Worm (Caenorhabditis elegans) whole organism, midembryonic: ENCODE data around the gene C55A6.6.

Experiments
- T22C8.4 ChIP-seq: fragments of 200-800 bp; sonication (Bioruptor generic); IDR thresholded peaks from 2 replicates; pipeline ENCODE4 v1.3.6; 2022; ENCODE audit warnings: missing genetic modification characterization, missing compliant biosample characterization
- cog-1 ChIP-seq: sonication (generic microtip); optimal IDR thresholded peaks from 2 replicates; lab custom pipeline; 2016; ENCODE audit warnings: missing genetic modification characterization, missing compliant biosample characterization
- flt-1 ChIP-seq: fragments of 200-800 bp; sonication (Bioruptor generic); IDR thresholded peaks from 2 replicates; pipeline ENCODE4 v1.3.6; 2022; ENCODE audit warnings: missing genetic modification characterization, missing compliant biosample characterization
- klf-2 ChIP-seq: fragments of 200-800 bp; sonication (Bioruptor generic); conservative IDR thresholded peaks from 2 replicates; pipeline ENCODE4 v1.3.6; 2022; ENCODE audit warnings: missing genetic modification reagents, missing genetic modification characterization, missing compliant biosample characterization
- med-1 ChIP-seq: sonication (generic microtip); optimal IDR thresholded peaks from 2 replicates; lab custom pipeline; 2017; ENCODE audit warnings: missing genetic modification characterization, mild to moderate bottlenecking, missing compliant biosample characterization, antibody characterized with exemption, missing genetic modification reagents; ENCODE audit not compliant: insufficient read depth
- ref-1 ChIP-seq: fragments of 200-800 bp; sonication (Bioruptor generic); conservative IDR thresholded peaks from 2 replicates; pipeline ENCODE4 v1.3.6; 2022; ENCODE audit warnings: missing genetic modification reagents, missing genetic modification characterization, missing compliant biosample characterization
- tab-1 ChIP-seq: fragments of 200-800 bp; sonication (Bioruptor generic); IDR thresholded peaks from 2 replicates; pipeline ENCODE4 v1.3.6; 2022; ENCODE audit warnings: missing genetic modification characterization, missing compliant biosample characterization
- ztf-23 ChIP-seq: fragments of 200-800 bp; sonication (Bioruptor generic); IDR thresholded peaks from 2 replicates; pipeline ENCODE4 v1.3.6; 2022; ENCODE audit warnings: missing genetic modification reagents, missing genetic modification characterization, missing compliant biosample characterization
- ztf-29 ChIP-seq: fragments of 200-800 bp; sonication (Bioruptor generic); IDR thresholded peaks from 2 replicates; pipeline ENCODE4 v1.3.6; 2022; ENCODE audit warnings: missing genetic modification reagents, missing genetic modification characterization, missing compliant biosample characterization

Gene C55A6.6

DNA sequence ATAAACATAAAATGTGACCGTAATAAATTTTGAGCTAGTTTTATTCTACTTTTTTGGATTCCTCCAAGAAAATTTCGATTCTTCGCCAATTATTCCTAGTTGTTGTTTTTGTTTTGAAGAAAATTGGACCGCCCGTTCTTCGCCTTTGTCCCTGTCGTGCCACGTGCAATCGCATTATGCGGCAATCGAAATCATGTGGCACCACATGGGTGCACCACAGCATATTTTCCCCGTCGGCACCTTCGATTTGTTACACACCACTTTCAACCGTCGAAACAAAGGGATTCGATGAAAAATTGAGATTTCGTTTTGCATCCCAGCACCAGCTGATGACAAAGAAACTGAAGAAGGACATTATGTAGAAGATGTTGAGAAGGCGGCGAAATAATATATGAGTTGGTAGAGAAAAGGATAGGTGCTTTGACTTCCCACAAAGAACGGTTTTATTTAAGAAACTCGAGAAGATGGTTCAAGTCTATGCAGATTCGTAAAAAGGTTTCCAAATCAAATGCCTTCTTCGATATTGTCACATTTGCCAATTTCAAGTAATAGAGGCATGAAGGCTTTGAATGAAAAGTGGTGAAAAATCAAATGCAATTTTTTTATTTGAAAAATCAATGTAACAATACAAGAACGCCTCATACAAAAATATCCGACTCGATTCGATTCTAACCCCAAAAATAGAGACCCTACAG lies 14.2 kb upstream of the C55A6.6 start:
- TF ChIP-seq ztf-29 (GFP tag; lab: Robert Waterston, UW) (no peak), ref-1 (GFP tag; lab: Robert Waterston, UW) (no peak), flt-1 (no peak), cog-1 (tag; lab: Kevin White, UChicago) (no peak), klf-2 (GFP tag; lab: Robert Waterston, UW) (no peak), T22C8.4 (GFP tag; lab: Robert Waterston, UW) (no peak), ztf-23 (GFP tag; lab: Robert Waterston, UW) (no peak), med-1 (GFP tag; lab: Kevin White, UChicago) (no peak), tab-1 (GFP tag; lab: Robert Waterston, UW) (no peak)

DNA sequence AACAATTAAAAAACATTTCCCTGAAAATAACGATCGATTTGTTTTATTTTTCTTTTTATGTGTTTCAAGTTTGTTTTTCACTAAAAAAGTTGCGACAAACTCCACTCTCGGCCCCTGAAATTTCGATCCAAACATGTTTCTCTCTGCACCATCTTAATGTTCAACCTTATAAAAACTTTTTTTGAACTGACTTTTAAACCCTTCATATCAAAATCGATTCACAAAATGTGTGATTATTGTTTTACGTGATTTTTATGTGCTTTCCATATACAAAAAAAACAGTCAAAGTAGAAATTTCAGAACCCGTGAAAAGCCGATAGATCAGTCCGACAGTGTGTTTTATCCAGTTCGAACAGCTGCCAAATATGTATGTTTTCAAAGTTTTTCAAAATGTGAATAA lies 13.0 kb upstream of the C55A6.6 start, which contains the start of gene ccch-1:
Gene ccch-1 (plus strand): TSS at position 301 of the 400 bp plus-strand sequence.
- TF ChIP-seq tab-1 (GFP tag; lab: Robert Waterston, UW) (no peak), ztf-23 (GFP tag; lab: Robert Waterston, UW) (no peak), cog-1 (tag; lab: Kevin White, UChicago) (no peak), flt-1 (no peak), T22C8.4 (GFP tag; lab: Robert Waterston, UW) (no peak), med-1 (GFP tag; lab: Kevin White, UChicago) (no peak), klf-2 (GFP tag; lab: Robert Waterston, UW) (no peak), ref-1 (GFP tag; lab: Robert Waterston, UW) (no peak), ztf-29 (GFP tag; lab: Robert Waterston, UW) (no peak)

DNA sequence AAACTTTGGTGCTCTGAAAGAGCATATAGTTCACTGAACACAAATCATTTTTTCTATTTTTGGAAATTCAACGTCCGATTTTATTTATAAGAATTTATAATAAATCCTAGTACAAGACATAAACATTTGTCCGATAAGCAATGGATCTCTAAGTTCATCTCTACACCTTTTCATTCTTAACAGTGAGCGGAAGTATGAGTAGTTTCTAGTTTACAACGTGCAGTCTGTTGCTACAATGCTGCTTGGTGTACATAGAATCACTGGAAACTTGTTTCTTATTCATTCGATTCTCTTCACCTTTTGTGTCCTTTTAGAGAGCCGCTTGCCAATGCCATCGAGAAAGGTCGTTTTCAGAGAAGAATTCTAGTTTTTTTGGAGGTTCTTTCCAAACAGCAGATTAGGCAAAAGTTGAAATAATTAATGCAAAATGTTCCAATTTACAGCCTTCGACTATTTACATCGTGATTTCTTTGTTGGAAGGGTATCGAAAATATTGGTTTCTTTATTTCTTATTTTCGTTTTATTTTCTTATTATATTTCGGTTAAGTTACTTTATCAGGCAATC lies 12.5 kb upstream of the C55A6.6 start:
- no peak for TF ChIP-seq flt-1
- no peak for TF ChIP-seq ztf-29 (GFP tag; lab: Robert Waterston, UW)
- TF ChIP-seq T22C8.4 (GFP tag; lab: Robert Waterston, UW), result no peak
- TF ChIP-seq klf-2 (GFP tag; lab: Robert Waterston, UW), result no peak
- TF ChIP-seq ref-1 (GFP tag; lab: Robert Waterston, UW), result no peak
- no peak for TF ChIP-seq med-1 (GFP tag; lab: Kevin White, UChicago)
- no peak for TF ChIP-seq ztf-23 (GFP tag; lab: Robert Waterston, UW)
- TF ChIP-seq cog-1 (tag; lab: Kevin White, UChicago), result no peak
- no peak for TF ChIP-seq tab-1 (GFP tag; lab: Robert Waterston, UW)

DNA sequence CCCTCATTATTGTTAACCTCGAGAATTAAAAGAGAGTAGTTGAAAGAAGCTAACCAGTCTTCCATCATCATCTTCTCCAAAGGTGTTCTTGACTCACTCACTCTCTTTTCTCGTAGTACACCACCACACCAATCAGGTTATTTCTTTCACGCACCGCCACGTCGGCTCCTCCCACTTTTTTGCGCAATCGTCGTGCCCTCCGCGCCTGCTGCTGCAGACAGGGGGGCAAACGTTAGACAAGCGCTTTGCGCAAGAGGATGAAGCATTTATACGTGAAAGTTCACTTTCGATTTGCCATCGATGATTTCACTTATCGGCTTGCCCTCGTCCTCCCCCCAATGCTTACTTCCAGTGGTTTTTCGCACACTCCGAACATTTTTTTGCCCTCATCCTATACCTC lies 10.8 kb upstream of the C55A6.6 start:
- TF ChIP-seq ref-1 (GFP tag; lab: Robert Waterston, UW), result no peak
- TF ChIP-seq klf-2 (GFP tag; lab: Robert Waterston, UW), result no peak
- no peak for TF ChIP-seq cog-1 (tag; lab: Kevin White, UChicago)
- TF ChIP-seq tab-1 (GFP tag; lab: Robert Waterston, UW), result no peak
- no peak for TF ChIP-seq flt-1

DNA sequence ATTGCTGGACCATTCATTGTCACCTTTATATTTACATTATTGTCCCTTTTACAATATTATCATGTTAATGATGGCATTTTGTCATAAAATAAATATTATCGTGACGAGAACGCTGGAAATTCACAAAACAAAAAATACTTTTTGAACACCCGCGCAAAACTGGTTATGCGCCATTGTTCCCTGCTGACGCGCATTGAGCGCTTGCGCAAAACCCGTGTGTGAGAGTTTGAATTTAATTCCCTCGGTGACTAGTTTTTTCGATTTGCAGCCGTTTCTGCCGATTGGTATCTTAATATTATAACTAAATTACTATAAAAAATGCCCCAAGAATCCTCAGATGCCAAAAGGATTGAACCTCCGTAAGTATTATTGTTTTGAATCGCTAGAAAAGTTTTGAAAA lies 6.9 kb upstream of the C55A6.6 start, which contains the start of gene pafo-1:
Gene pafo-1 (plus strand): TSS at position 256 of the 400 bp plus-strand sequence.
- peak; percentile 52 for TF ChIP-seq cog-1 (tag; lab: Kevin White, UChicago)
- TF ChIP-seq T22C8.4 (GFP tag; lab: Robert Waterston, UW), result no peak; the same call in 1 of the 2 replicates
- peak; percentile 27 for TF ChIP-seq med-1 (GFP tag; lab: Kevin White, UChicago)
- peak; percentile 30; the same call in 1 of the 2 replicates for TF ChIP-seq tab-1 (GFP tag; lab: Robert Waterston, UW)
- peak; percentile 78 for TF ChIP-seq ztf-23 (GFP tag; lab: Robert Waterston, UW)
- TF ChIP-seq flt-1, result peak; percentile 67; the same call in 1 of the 2 replicates
- TF ChIP-seq ref-1 (GFP tag; lab: Robert Waterston, UW), result no peak

DNA sequence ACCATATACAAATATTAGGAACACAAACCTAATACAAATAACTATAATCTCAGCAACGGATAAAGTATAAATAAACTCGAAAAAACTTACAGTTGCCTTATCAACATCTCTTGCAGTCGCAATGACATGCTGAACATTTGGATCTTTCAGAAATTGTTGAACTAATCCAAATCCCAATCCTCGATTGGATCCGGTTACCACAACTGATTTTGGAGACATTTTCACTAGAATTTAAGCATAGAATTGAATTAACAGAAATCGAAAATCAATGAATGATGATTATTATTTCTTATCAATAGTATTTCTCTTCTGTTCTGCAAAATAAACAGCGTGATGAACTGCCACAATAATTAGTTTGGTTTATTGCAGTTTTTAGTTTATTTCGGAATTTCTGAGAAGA lies 5.7 kb upstream of the C55A6.6 start, which contains the start of the genes C55A6.11 and C55A6.7:
Gene C55A6.11 (plus strand): TSS at position 301 of the 400 bp plus-strand sequence.
Gene C55A6.7 (minus strand): TSS at position 316 of the 400 bp plus-strand sequence.
- TF ChIP-seq flt-1 (no peak), ztf-23 (GFP tag; lab: Robert Waterston, UW) (no peak), cog-1 (tag; lab: Kevin White, UChicago) (no peak), tab-1 (GFP tag; lab: Robert Waterston, UW) (no peak), med-1 (GFP tag; lab: Kevin White, UChicago) (no peak), T22C8.4 (GFP tag; lab: Robert Waterston, UW) (no peak), ztf-29 (GFP tag; lab: Robert Waterston, UW) (no peak), ref-1 (GFP tag; lab: Robert Waterston, UW) (no peak), klf-2 (GFP tag; lab: Robert Waterston, UW) (no peak)

DNA sequence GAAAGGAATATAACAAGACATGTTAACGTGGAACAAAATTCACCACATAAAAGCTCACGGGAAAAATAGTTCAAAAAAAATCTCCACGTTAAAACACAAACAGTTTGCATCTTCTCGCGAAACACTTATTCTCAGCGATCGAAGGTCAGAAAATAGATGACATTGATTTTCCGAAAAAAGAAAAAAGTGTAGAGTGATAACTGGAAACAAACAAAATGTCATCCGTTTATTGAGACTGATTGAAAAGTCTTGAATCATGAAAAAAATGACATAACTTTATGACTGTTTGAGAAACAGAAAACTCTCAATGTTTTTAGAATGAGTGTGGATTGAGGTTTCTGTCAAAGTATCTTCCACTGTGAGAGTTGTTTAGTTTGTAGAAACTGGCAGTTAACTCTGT lies 3.3 kb upstream of the C55A6.6 start, which contains the start of gene C55A6.4:
Gene C55A6.4 (minus strand): TSS at position 101 of the 400 bp plus-strand sequence.
- TF ChIP-seq cog-1 (tag; lab: Kevin White, UChicago) (no peak), tab-1 (GFP tag; lab: Robert Waterston, UW) (no peak), med-1 (GFP tag; lab: Kevin White, UChicago) (no peak), flt-1 (no peak), ref-1 (GFP tag; lab: Robert Waterston, UW) (no peak), ztf-29 (GFP tag; lab: Robert Waterston, UW) (no peak), ztf-23 (GFP tag; lab: Robert Waterston, UW) (no peak), T22C8.4 (GFP tag; lab: Robert Waterston, UW) (no peak), klf-2 (GFP tag; lab: Robert Waterston, UW) (no peak)

DNA sequence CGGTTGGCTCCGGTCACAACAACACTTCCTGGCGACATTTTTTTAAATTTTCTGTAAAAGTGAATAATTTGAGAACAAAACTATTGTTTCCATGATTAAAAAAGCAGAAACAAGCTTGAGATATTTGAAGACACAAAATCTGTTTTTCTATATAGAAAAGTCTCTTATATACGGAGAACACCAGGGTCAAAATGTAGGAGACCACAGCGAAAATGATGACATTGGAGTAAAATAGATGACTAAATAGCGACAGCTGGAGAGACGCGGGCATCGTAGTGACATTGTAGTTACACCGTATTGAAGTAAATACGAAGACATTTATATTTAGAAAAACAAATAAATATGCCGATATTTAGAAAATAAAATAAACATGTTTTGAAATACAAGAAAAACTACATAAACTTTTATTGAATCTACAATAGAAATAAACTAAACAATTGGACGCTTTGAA lies 1.6 kb upstream of the C55A6.6 start, which contains the start of gene sdz-8:
Gene sdz-8 (minus strand): TSS at position 51 of the 451 bp plus-strand sequence.
- no peak for TF ChIP-seq ztf-29 (GFP tag; lab: Robert Waterston, UW)
- TF ChIP-seq ref-1 (GFP tag; lab: Robert Waterston, UW), result no peak
- no peak for TF ChIP-seq flt-1
- no peak for TF ChIP-seq cog-1 (tag; lab: Kevin White, UChicago)
- TF ChIP-seq ztf-23 (GFP tag; lab: Robert Waterston, UW), result no peak
- TF ChIP-seq med-1 (GFP tag; lab: Kevin White, UChicago), result no peak
- TF ChIP-seq T22C8.4 (GFP tag; lab: Robert Waterston, UW), result no peak
- no peak for TF ChIP-seq tab-1 (GFP tag; lab: Robert Waterston, UW)
- no peak for TF ChIP-seq klf-2 (GFP tag; lab: Robert Waterston, UW)
